Fruit fly (Drosophila melanogaster) whole organism, wandering third instar larva: ENCODE measurements around the gene Ptp4E.

Experiments used
- Abd-B ChIP-seq: fragments of >200 bp; optimal IDR thresholded peaks from 2 replicates; lab custom pipeline; 2017; ENCODE audit warnings: missing biosample characterization, missing genetic modification characterization
- CG32264 ChIP-seq: fragments of 200-800 bp; sonication (Bioruptor generic); optimal IDR thresholded peaks from 2 replicates; lab custom pipeline; 2016; ENCODE audit warnings: missing biosample characterization, missing genetic modification characterization
- CG9705 ChIP-seq: fragments of 200-800 bp; sonication (Bioruptor generic); optimal IDR thresholded peaks from 2 replicates; lab custom pipeline; 2018; ENCODE audit warnings: missing biosample characterization, mild to moderate bottlenecking, missing genetic modification characterization
- CrebA ChIP-seq: fragments of 200-800 bp; sonication (Bioruptor generic); optimal IDR thresholded peaks from 2 replicates; lab custom pipeline; 2016; ENCODE audit warnings: missing biosample characterization, mild to moderate bottlenecking, missing genetic modification characterization, borderline replicate concordance
- Dfd ChIP-seq: fragments of >200 bp; optimal IDR thresholded peaks from 2 replicates; lab custom pipeline; 2017; ENCODE audit warnings: missing biosample characterization, missing genetic modification characterization
- Dif ChIP-seq: fragments of 200-275, 200-300 bp; sonication (Bioruptor generic); optimal IDR thresholded peaks from 2 replicates; lab custom pipeline; 2018; ENCODE audit warnings: missing biosample characterization, missing genetic modification characterization; ENCODE audit not compliant: partially characterized antibody
- GATAd ChIP-seq: sonication (Bioruptor generic); optimal IDR thresholded peaks from 2 replicates; lab custom pipeline; 2016; ENCODE audit warnings: missing biosample characterization, missing genetic modification characterization
- HLH106 ChIP-seq: fragments of 200-800 bp; optimal IDR thresholded peaks from 3 replicates; lab custom pipeline; 2019; ENCODE audit warnings: missing biosample characterization, mild to moderate bottlenecking, missing genetic modification characterization, moderate library complexity
- Hnf4 ChIP-seq: fragments of 200-800 bp; sonication (Bioruptor generic); optimal IDR thresholded peaks from 2 replicates; lab custom pipeline; 2016; ENCODE audit warnings: missing biosample characterization, mild to moderate bottlenecking, missing genetic modification characterization
- Hr78 ChIP-seq: fragments of >200 bp; optimal IDR thresholded peaks from 2 replicates; lab custom pipeline; 2017; ENCODE audit warnings: missing biosample characterization, missing genetic modification characterization
- Hr83 ChIP-seq: fragments of 200-300 bp; sonication (Bioruptor generic); optimal IDR thresholded peaks from 2 replicates; lab custom pipeline; 2016; ENCODE audit warnings: missing biosample characterization, mild to moderate bottlenecking, missing genetic modification characterization, moderate library complexity; ENCODE audit not compliant: poor library complexity, severe bottlenecking
- Jra ChIP-seq: sonication (Bioruptor generic); optimal IDR thresholded peaks from 2 replicates; lab custom pipeline; 2016; ENCODE audit warnings: missing biosample characterization, missing genetic modification characterization
- Mio ChIP-seq: sonication (Bioruptor generic); optimal IDR thresholded peaks from 2 replicates; lab custom pipeline; 2016; ENCODE audit warnings: missing biosample characterization, missing genetic modification characterization
- Myc ChIP-seq: fragments of >200 bp; optimal IDR thresholded peaks from 2 replicates; lab custom pipeline; 2017
- N ChIP-seq: fragments of >200 bp; optimal IDR thresholded peaks from 2 replicates; lab custom pipeline; 2018; ENCODE audit warnings: missing biosample characterization, missing external identifiers, missing genetic modification characterization
- OdsH ChIP-seq: fragments of 200-800 bp; sonication (Bioruptor generic); optimal IDR thresholded peaks from 2 replicates; lab custom pipeline; 2016; ENCODE audit warnings: missing biosample characterization, mild to moderate bottlenecking, missing genetic modification characterization
- Rel ChIP-seq, 2 experiments: fragments of 200-800 bp; sonication (Bioruptor generic) in 1 of 2; optimal IDR thresholded peaks; 2 replicates in 1 of 2; 3 replicates in 1 of 2; lab custom pipeline; 2016 to 2019; ENCODE audit warnings: mild to moderate bottlenecking in 2 of 2, missing biosample characterization in 2 of 2, missing genetic modification characterization in 2 of 2, moderate library complexity in 1 of 2
- Sp1 ChIP-seq: fragments of 200-800 bp; sonication (Bioruptor generic); optimal IDR thresholded peaks from 3 replicates; lab custom pipeline; 2019; ENCODE audit warnings: missing biosample characterization, mild to moderate bottlenecking, missing genetic modification characterization, moderate library complexity
- Vsx2 ChIP-seq: fragments of 200-300, 225-300 bp; sonication (Bioruptor generic); optimal IDR thresholded peaks from 2 replicates; lab custom pipeline; 2018; ENCODE audit warnings: missing biosample characterization, missing genetic modification characterization; ENCODE audit not compliant: partially characterized antibody
- br ChIP-seq: fragments of 200-800 bp; sonication (Bioruptor generic); optimal IDR thresholded peaks from 2 replicates; lab custom pipeline; 2016; ENCODE audit warnings: missing biosample characterization, missing genetic modification characterization
- brk ChIP-seq: fragments of 200-800 bp; sonication (Bioruptor generic); optimal IDR thresholded peaks from 2 replicates; lab custom pipeline; 2016; ENCODE audit warnings: missing biosample characterization, mild to moderate bottlenecking, missing genetic modification characterization
- dl ChIP-seq, 2 experiments: fragments of 175-275, 200-275 bp in 1 of 2; fragments of 200-275 bp in 1 of 2; sonication (Bioruptor generic); optimal IDR thresholded peaks; lab custom pipeline; 2018; ENCODE audit warnings: mild to moderate bottlenecking in 2 of 2, missing biosample characterization in 2 of 2, missing genetic modification characterization in 2 of 2, moderate library complexity in 2 of 2; ENCODE audit not compliant: partially characterized antibody in 2 of 2, insufficient read depth in 1 of 2
- dmrt93B ChIP-seq: fragments of 200-800 bp; sonication (Bioruptor generic); optimal IDR thresholded peaks from 2 replicates; lab custom pipeline; 2018; ENCODE audit warnings: missing biosample characterization, mild to moderate bottlenecking, missing genetic modification characterization
- dsf ChIP-seq: sonication (Bioruptor generic); optimal IDR thresholded peaks from 2 replicates; lab custom pipeline; 2016; ENCODE audit warnings: missing biosample characterization, missing genetic modification characterization, borderline replicate concordance
- ey ChIP-seq: fragments of 200-800 bp; sonication (Bioruptor generic); optimal IDR thresholded peaks from 2 replicates; lab custom pipeline; 2016; ENCODE audit warnings: missing biosample characterization, missing genetic modification characterization
- foxo ChIP-seq, 2 experiments: fragments of 200-800 bp; sonication (Bioruptor generic); optimal IDR thresholded peaks; 2 replicates in 1 of 2; 3 replicates in 1 of 2; lab custom pipeline; 2016 to 2017; ENCODE audit warnings: missing biosample characterization in 2 of 2, missing genetic modification characterization in 2 of 2
- fru ChIP-seq: fragments of 200-800 bp; sonication (Bioruptor generic); optimal IDR thresholded peaks from 3 replicates; lab custom pipeline; 2016; ENCODE audit warnings: missing biosample characterization, mild to moderate bottlenecking, missing genetic modification characterization
- h ChIP-seq: fragments of 200-800 bp; sonication (Bioruptor generic); optimal IDR thresholded peaks from 3 replicates; lab custom pipeline; 2016; ENCODE audit warnings: missing biosample characterization, mild to moderate bottlenecking, missing genetic modification characterization
- jim ChIP-seq: fragments of 175-275, 200-325 bp; sonication (Bioruptor generic); optimal IDR thresholded peaks from 2 replicates; lab custom pipeline; 2016; ENCODE audit warnings: missing biosample characterization, mild to moderate bottlenecking, missing genetic modification characterization
- lola ChIP-seq: fragments of >200 bp; optimal IDR thresholded peaks from 2 replicates; lab custom pipeline; 2017; ENCODE audit warnings: missing biosample characterization, missing genetic modification characterization
- pan ChIP-seq: fragments of >200 bp; optimal IDR thresholded peaks from 2 replicates; lab custom pipeline; 2017
- psq ChIP-seq: fragments of 200-800 bp; sonication (Bioruptor generic); optimal IDR thresholded peaks from 3 replicates; lab custom pipeline; 2017; ENCODE audit warnings: missing biosample characterization, mild to moderate bottlenecking, missing genetic modification characterization, moderate library complexity
- rgr ChIP-seq: fragments of 200-800 bp; sonication (Bioruptor generic); optimal IDR thresholded peaks from 3 replicates; lab custom pipeline; 2016; ENCODE audit warnings: missing biosample characterization, mild to moderate bottlenecking, missing genetic modification characterization
- sage ChIP-seq: fragments of 200-800 bp; sonication (Bioruptor generic); optimal IDR thresholded peaks from 2 replicates; lab custom pipeline; 2016; ENCODE audit warnings: missing biosample characterization, mild to moderate bottlenecking, missing genetic modification characterization
- sv ChIP-seq: fragments of 200-800 bp; sonication (Bioruptor generic); optimal IDR thresholded peaks from 3 replicates; lab custom pipeline; 2016; ENCODE audit warnings: missing biosample characterization, missing genetic modification characterization
- tai ChIP-seq: sonication (Bioruptor generic); optimal IDR thresholded peaks from 2 replicates; lab custom pipeline; 2016; ENCODE audit warnings: missing biosample characterization, missing genetic modification characterization
- usp ChIP-seq: fragments of >200 bp; optimal IDR thresholded peaks from 2 replicates; lab custom pipeline; 2017; ENCODE audit warnings: missing biosample characterization, missing genetic modification characterization
- woc ChIP-seq: sonication (Bioruptor generic); optimal IDR thresholded peaks from 2 replicates; lab custom pipeline; 2016; ENCODE audit warnings: missing biosample characterization, mild to moderate bottlenecking, missing genetic modification characterization

The Ptp4E gene

dm6 chrX:4938986-4939385 lies at the start of gene Ptp4E:
Gene Ptp4E, plus strand, starts transcription at chrX:4939128.
- TF ChIP-seq HLH106 (no peak), foxo (GFP tag; optimal IDR thresholded peaks at IDR 0.05; lab: Kevin White, UChicago) (peak in 1 of 2 experiments; percentile 15), sage (GFP tag; lab: Kevin White, UChicago) (peak; percentile 27), tai (GFP tag; lab: Kevin White, UChicago) (peak; percentile 38), Dif (GFP tag; lab: Kevin White, UChicago) (peak; percentile 10), woc (GFP tag; lab: Kevin White, UChicago) (peak; percentile 25), usp (GFP tag; lab: Kevin White, UChicago) (no peak), N (no peak), Hnf4 (GFP tag; lab: Kevin White, UChicago) (peak; percentile 16), psq (GFP tag; lab: Kevin White, UChicago) (no peak)

dm6 chrX:4894596-4894995 lies 44.3 kb upstream of the Ptp4E start:
- TF ChIP-seq CG32264 (GFP tag; lab: Kevin White, UChicago) = no peak
- TF ChIP-seq Myc (lab: Kevin White, UChicago) = no peak
- peak; percentile 78 for TF ChIP-seq Dfd (GFP tag; lab: Kevin White, UChicago)

dm6 chrX:4896892-4897291 lies 42.0 kb upstream of the Ptp4E start:
- TF ChIP-seq sage (GFP tag; lab: Kevin White, UChicago) (no peak), Abd-B (GFP tag; lab: Kevin White, UChicago) (no peak), psq (GFP tag; lab: Kevin White, UChicago) (no peak), pan (lab: Kevin White, UChicago) (peak; percentile 8), h (GFP tag; lab: Kevin White, UChicago) (no peak), rgr (GFP tag; lab: Kevin White, UChicago) (no peak)

- TF ChIP-seq woc (GFP tag; lab: Kevin White, UChicago) (no peak), jim (GFP tag; lab: Kevin White, UChicago) (no peak), usp (GFP tag; lab: Kevin White, UChicago) (no peak), CrebA (GFP tag; lab: Kevin White, UChicago) (peak; percentile 30), pan (lab: Kevin White, UChicago) (no peak), Hnf4 (GFP tag; lab: Kevin White, UChicago) (peak; percentile 28), Mio (GFP tag; lab: Kevin White, UChicago) (no peak), HLH106 (peak; percentile 84), Vsx2 (no peak), sv (GFP tag; lab: Kevin White, UChicago) (no peak), Sp1 (GFP tag; lab: Kevin White, UChicago) (peak; percentile 81), Rel (GFP tag; optimal IDR thresholded peaks at IDR 0.05; lab: Kevin White, UChicago) (no peak), Rel (tag; optimal IDR thresholded peaks at IDR 0.05; lab: Kevin White, UChicago) (peak; percentile 28), Jra (GFP tag; lab: Kevin White, UChicago) (no peak), ey (GFP tag; lab: Kevin White, UChicago) (peak; percentile 31), GATAd (no peak), Hr78 (GFP tag; lab: Kevin White, UChicago) (no peak), Dif (GFP tag; lab: Kevin White, UChicago) (no peak), foxo (GFP tag; optimal IDR thresholded peaks at IDR 0.05; lab: Kevin White, UChicago) (peak in 1 of 2 experiments; percentile 91), Dfd (GFP tag; lab: Kevin White, UChicago) (no peak), Myc (lab: Kevin White, UChicago) (no peak), dl (GFP tag; optimal IDR thresholded peaks at IDR 0.05; lab: Kevin White, UChicago; ENCODE audit: insufficient read depth in 1 of 2, partially characterized antibody in 2 of 2) (no peak), sage (GFP tag; lab: Kevin White, UChicago) (no peak), Hr83 (GFP tag; lab: Kevin White, UChicago) (no peak), brk (GFP tag; lab: Kevin White, UChicago) (no peak), CG9705 (GFP tag; lab: Kevin White, UChicago) (no peak), dsf (GFP tag; lab: Kevin White, UChicago) (no peak), psq (GFP tag; lab: Kevin White, UChicago) (peak; percentile 56), tai (GFP tag; lab: Kevin White, UChicago) (peak; percentile 81), h (GFP tag; lab: Kevin White, UChicago) (peak; percentile 47), CG32264 (GFP tag; lab: Kevin White, UChicago) (no peak), dmrt93B (GFP tag; lab: Kevin White, UChicago) (peak; percentile 67), Abd-B (GFP tag; lab: Kevin White, UChicago) (no peak), br (GFP tag; lab: Kevin White, UChicago) (no peak), N (no peak), OdsH (GFP tag; lab: Kevin White, UChicago) (peak; percentile 47), lola (GFP tag; lab: Kevin White, UChicago) (no peak), fru (GFP tag; lab: Kevin White, UChicago) (peak; percentile 82), rgr (GFP tag; lab: Kevin White, UChicago) (peak; percentile 61)
Measured at dm6 chrX:4906573-4906972, 32.4 kb upstream of the Ptp4E start, which contains the start of gene CG6927. Gene CG6927, plus strand, starts transcription at chrX:4906900.
